Fruit fly (Drosophila melanogaster): ENCODE data around the gene Pp1-87B.

The Pp1-87B gene

dm6 chr3R:12429120-12429610 lies 3.4 kb upstream of the Pp1-87B start, which contains the start of the genes CG5641 and CG5245:
Gene CG5641, minus strand, starts transcription at chr3R:12429282.
Gene CG5245, plus strand, starts transcription at chr3R:12429560.
- no peak for TF ChIP-seq pan (optimal IDR thresholded peaks at IDR 0.05)
- TF ChIP-seq usp (GFP tag; optimal IDR thresholded peaks at IDR 0.05): no peak
- TF ChIP-seq CG8478 (optimal IDR thresholded peaks at IDR 0.05): no peak
- TF ChIP-seq EcR (GFP tag; optimal IDR thresholded peaks at IDR 0.05): no peak
- TF ChIP-seq psq (optimal IDR thresholded peaks at IDR 0.05): no peak
- TF ChIP-seq Dll (optimal IDR thresholded peaks at IDR 0.05): no peak

dm6 chr3R:12426310-12426653 lies 565 bp upstream of the Pp1-87B start, which contains the start of gene NANS:
Gene NANS, plus strand, starts transcription at chr3R:12426578.
- no peak for TF ChIP-seq psq (optimal IDR thresholded peaks at IDR 0.05)

- TF ChIP-seq usp (GFP tag; optimal IDR thresholded peaks at IDR 0.05) (no peak), Dll (optimal IDR thresholded peaks at IDR 0.05) (no peak), psq (optimal IDR thresholded peaks at IDR 0.05) (no peak), EcR (GFP tag; optimal IDR thresholded peaks at IDR 0.05) (no peak), CG8478 (optimal IDR thresholded peaks at IDR 0.05) (no peak), pan (optimal IDR thresholded peaks at IDR 0.05) (no peak)
These were observed 1.7 kb downstream of the Pp1-87B start for dm6 chr3R:12423997-12424396.

dm6 chr3R:12422379-12422975 lies 3.2 kb downstream of the Pp1-87B start, which contains the start of the genes Scgbeta and CG17202:
Gene Scgbeta, minus strand, starts transcription at chr3R:12422429.
Gene CG17202, plus strand, starts transcription at chr3R:12422768.
- TF ChIP-seq EcR (GFP tag; optimal IDR thresholded peaks at IDR 0.05) (no peak), usp (GFP tag; optimal IDR thresholded peaks at IDR 0.05) (no peak), Dll (optimal IDR thresholded peaks at IDR 0.05) (no peak), pan (optimal IDR thresholded peaks at IDR 0.05) (no peak), CG8478 (optimal IDR thresholded peaks at IDR 0.05) (no peak), psq (optimal IDR thresholded peaks at IDR 0.05) (no peak)

dm6 chr3R:12413274-12413958 lies 12.3 kb downstream of the Pp1-87B start, which contains the start of the genes Dip-C and pps:
Gene Dip-C, minus strand, starts transcription at chr3R:12413759.
Gene pps, plus strand, starts transcription at chr3R:12413828.
- TF ChIP-seq usp (GFP tag; optimal IDR thresholded peaks at IDR 0.05): no peak
- TF ChIP-seq pan (optimal IDR thresholded peaks at IDR 0.05): no peak
- TF ChIP-seq CG8478 (optimal IDR thresholded peaks at IDR 0.05): no peak
- no peak for TF ChIP-seq Dll (optimal IDR thresholded peaks at IDR 0.05)
- no peak for TF ChIP-seq EcR (GFP tag; optimal IDR thresholded peaks at IDR 0.05)
- TF ChIP-seq psq (optimal IDR thresholded peaks at IDR 0.05): no peak

- TF ChIP-seq psq (optimal IDR thresholded peaks at IDR 0.05) (no peak), Dll (optimal IDR thresholded peaks at IDR 0.05) (no peak)
These were observed 14.3 kb downstream of the Pp1-87B start for dm6 chr3R:12411449-12411848.

dm6 chr3R:12408160-12408559 lies 17.6 kb downstream of the Pp1-87B start, which contains the start of gene CG5196:
Gene CG5196, plus strand, starts transcription at chr3R:12408316.
- TF ChIP-seq pan (optimal IDR thresholded peaks at IDR 0.05) (no peak), Dll (optimal IDR thresholded peaks at IDR 0.05) (no peak), usp (GFP tag; optimal IDR thresholded peaks at IDR 0.05) (no peak), CG8478 (optimal IDR thresholded peaks at IDR 0.05) (no peak), psq (optimal IDR thresholded peaks at IDR 0.05) (no peak), EcR (GFP tag; optimal IDR thresholded peaks at IDR 0.05) (no peak)

dm6 chr3R:12406235-12407196 lies 19.2 kb downstream of the Pp1-87B start, which contains the start of gene CG5167:
Gene CG5167, plus strand, starts transcription at chr3R:12406532.
- TF ChIP-seq EcR (GFP tag; optimal IDR thresholded peaks at IDR 0.05): no peak
- TF ChIP-seq Dll (optimal IDR thresholded peaks at IDR 0.05): no peak
- TF ChIP-seq psq (optimal IDR thresholded peaks at IDR 0.05): no peak
- no peak for TF ChIP-seq pan (optimal IDR thresholded peaks at IDR 0.05)
- TF ChIP-seq CG8478 (optimal IDR thresholded peaks at IDR 0.05): no peak
- TF ChIP-seq usp (GFP tag; optimal IDR thresholded peaks at IDR 0.05): no peak

dm6 chr3R:12405928-12406234 lies 19.8 kb downstream of the Pp1-87B start, which contains the start of gene Cyp9f2:
Gene Cyp9f2, minus strand, starts transcription at chr3R:12406028.
- TF ChIP-seq CG8478 (optimal IDR thresholded peaks at IDR 0.05) (no peak), usp (GFP tag; optimal IDR thresholded peaks at IDR 0.05) (no peak), pan (optimal IDR thresholded peaks at IDR 0.05) (no peak), EcR (GFP tag; optimal IDR thresholded peaks at IDR 0.05) (no peak), Dll (optimal IDR thresholded peaks at IDR 0.05) (no peak), psq (optimal IDR thresholded peaks at IDR 0.05) (no peak)

dm6 chr3R:12405134-12405533 lies 20.6 kb downstream of the Pp1-87B start:
- no peak for TF ChIP-seq usp (GFP tag; optimal IDR thresholded peaks at IDR 0.05)
- no peak for TF ChIP-seq Dll (optimal IDR thresholded peaks at IDR 0.05)
- TF ChIP-seq CG8478 (optimal IDR thresholded peaks at IDR 0.05): no peak
- TF ChIP-seq pan (optimal IDR thresholded peaks at IDR 0.05): no peak
- no peak for TF ChIP-seq EcR (GFP tag; optimal IDR thresholded peaks at IDR 0.05)
- no peak for TF ChIP-seq psq (optimal IDR thresholded peaks at IDR 0.05)

- TF ChIP-seq Dll (optimal IDR thresholded peaks at IDR 0.05) (no peak), EcR (GFP tag; optimal IDR thresholded peaks at IDR 0.05) (no peak), CG8478 (optimal IDR thresholded peaks at IDR 0.05) (no peak), usp (GFP tag; optimal IDR thresholded peaks at IDR 0.05) (no peak), pan (optimal IDR thresholded peaks at IDR 0.05) (no peak)
These were observed 22.8 kb downstream of the Pp1-87B start for dm6 chr3R:12402935-12403334.

All from whole organism.